Worm (Caenorhabditis elegans) whole organism, L3 larva: ENCODE measurements around the gene abhd-12.

Experiments used
- fos-1 ChIP-seq: fragments of 150-350 bp; optimal IDR thresholded peaks from 2 replicates; lab custom pipeline; 2014; ENCODE audit warnings: missing biosample characterization, missing genetic modification characterization
- lin-15B ChIP-seq: fragments of 150-350 bp; optimal IDR thresholded peaks from 2 replicates; lab custom pipeline; 2014; ENCODE audit warnings: missing biosample characterization, missing genetic modification characterization
- nhr-11 ChIP-seq: fragments of 150-350 bp; optimal IDR thresholded peaks from 2 replicates; lab custom pipeline; 2014; ENCODE audit warnings: missing biosample characterization, missing genetic modification characterization
- nhr-237 ChIP-seq: fragments of 150-350 bp; optimal IDR thresholded peaks from 2 replicates; lab custom pipeline; 2014; ENCODE audit warnings: missing biosample characterization, missing genetic modification characterization
- nhr-25 ChIP-seq: sonication (generic microtip); optimal IDR thresholded peaks from 2 replicates; lab custom pipeline; 2017; ENCODE audit warnings: missing biosample characterization, missing genetic modification characterization
- unc-62 ChIP-seq: fragments of 150-350 bp; sonication (generic microtip); optimal IDR thresholded peaks from 4 replicates; lab custom pipeline; 2014; ENCODE audit warnings: missing biosample characterization, missing genetic modification reagents, missing genetic modification characterization
- ztf-11 ChIP-seq: fragments of 150-350 bp; optimal IDR thresholded peaks from 2 replicates; lab custom pipeline; 2014; ENCODE audit warnings: missing biosample characterization, missing genetic modification characterization
- ztf-4 ChIP-seq: fragments of 150-350 bp; optimal IDR thresholded peaks from 2 replicates; lab custom pipeline; 2014; ENCODE audit warnings: missing biosample characterization, missing genetic modification characterization

- TF ChIP-seq ztf-11 (tag; lab: Kevin White, UChicago), result no peak
- no peak for TF ChIP-seq lin-15B (tag; lab: Kevin White, UChicago)
- no peak for TF ChIP-seq nhr-11 (tag; lab: Kevin White, UChicago)
- TF ChIP-seq fos-1, result no peak
- TF ChIP-seq nhr-237, result no peak
- TF ChIP-seq unc-62 (GFP tag; lab: Kevin White, UChicago), result no peak
- TF ChIP-seq ztf-4 (tag; lab: Kevin White, UChicago), result no peak
- TF ChIP-seq nhr-25 (tag; lab: Kevin White, UChicago), result no peak
Measured at ce11 chrV:8007460-8008292, 24.0 kb downstream of the abhd-12 start, which contains the start of gene Y97E10AR.3.
